Worm (Caenorhabditis elegans): Measurements from ENCODE around the gene bbs-8.

The bbs-8 gene

ce11 chrV:6801850-6802249 lies 37.0 kb upstream of the bbs-8 start, which contains the start of gene dmsr-10:
dmsr-10 (minus strand) TSS chrV:6801950.
- no peak for TF ChIP-seq efl-1 (optimal IDR thresholded peaks at IDR 0.05)
- TF ChIP-seq efl-1 (GFP tag; optimal IDR thresholded peaks at IDR 0.05 in 1 of 2): peak in 1 of 2 experiments; percentile 71
- no peak for TF ChIP-seq nhr-85 (tag)
- TF ChIP-seq efl-3 (GFP tag; optimal IDR thresholded peaks at IDR 0.05): no peak
- TF ChIP-seq nhr-237 (tag; optimal IDR thresholded peaks at IDR 0.05): no peak

- TF ChIP-seq aly-2 (tag; optimal IDR thresholded peaks at IDR 0.05): no peak
- peak; percentile 30 for TF ChIP-seq fkh-8 (tag; optimal IDR thresholded peaks at IDR 0.05)
- TF ChIP-seq egl-27 (tag; optimal IDR thresholded peaks at IDR 0.05): no peak
Observed at ce11 chrV:6799564-6799963, 34.7 kb upstream of the bbs-8 start, which contains the start of gene dmsr-9. dmsr-9 (minus strand) TSS chrV:6799664.

- TF ChIP-seq dsc-1 (tag; optimal IDR thresholded peaks at IDR 0.05) (peak; percentile 8), ceh-82 (tag; optimal IDR thresholded peaks at IDR 0.05) (peak in 2 of 3 experiments; percentile 3 to 33), snpc-4 (tag; optimal IDR thresholded peaks at IDR 0.05) (peak; percentile 10), lin-39 (tag; optimal IDR thresholded peaks at IDR 0.05) (no peak), unc-86 (tag; optimal IDR thresholded peaks at IDR 0.05) (peak; percentile 12), xbp-1 (tag; optimal IDR thresholded peaks at IDR 0.05) (peak; percentile 6), nhr-20 (tag; optimal IDR thresholded peaks at IDR 0.05) (peak; percentile 22), mef-2 (tag; optimal IDR thresholded peaks at IDR 0.05) (no peak), ztf-4 (tag; optimal IDR thresholded peaks at IDR 0.05) (no peak), mep-1 (tag; optimal IDR thresholded peaks at IDR 0.05) (peak; percentile 68), elt-2 (tag; optimal IDR thresholded peaks at IDR 0.05) (no peak), lin-35 (GFP tag; optimal IDR thresholded peaks at IDR 0.05) (peak in 1 of 2 experiments; percentile 12), rnt-1 (tag; optimal IDR thresholded peaks at IDR 0.05) (peak; percentile 34), mdl-1 (tag; optimal IDR thresholded peaks at IDR 0.05) (peak in 1 of 2 experiments; percentile 18), dpl-1 (GFP tag; optimal IDR thresholded peaks at IDR 0.05) (peak in 1 of 3 experiments; percentile 4), nhr-85 (tag) (peak; percentile 16), hpl-2 (GFP tag; optimal IDR thresholded peaks at IDR 0.05) (no peak), nhr-47 (tag; optimal IDR thresholded peaks at IDR 0.05) (peak; percentile 6), snu-23 (GFP tag; optimal IDR thresholded peaks at IDR 0.05) (peak; percentile 55), Y116A8C.19 (tag; optimal IDR thresholded peaks at IDR 0.05; ENCODE audit: borderline replicate concordance) (no peak), pqm-1 (tag; optimal IDR thresholded peaks at IDR 0.05) (no peak), lir-3 (tag; optimal IDR thresholded peaks at IDR 0.05; ENCODE audit: poor library complexity) (no peak), vab-15 (tag; optimal IDR thresholded peaks at IDR 0.05) (no peak), fkh-8 (tag; optimal IDR thresholded peaks at IDR 0.05) (no peak), lin-14 (GFP tag; optimal IDR thresholded peaks at IDR 0.05) (peak; percentile 91), ztf-11 (tag; optimal IDR thresholded peaks at IDR 0.05) (no peak), nhr-71 (tag; optimal IDR thresholded peaks at IDR 0.05) (peak; percentile 20), swsn-7 (tag; optimal IDR thresholded peaks at IDR 0.05) (peak; percentile 8), egl-27 (tag; optimal IDR thresholded peaks at IDR 0.05) (no peak), lsy-2 (tag; optimal IDR thresholded peaks at IDR 0.05) (peak; percentile 3 to 13), efl-1 (optimal IDR thresholded peaks at IDR 0.05) (peak; percentile 26 to 31), efl-1 (GFP tag; optimal IDR thresholded peaks at IDR 0.05 in 1 of 2) (peak; percentile 7 to 93), blmp-1 (tag; optimal IDR thresholded peaks at IDR 0.05) (peak; percentile 57)
Observed at ce11 chrV:6796894-6797293, 32.0 kb upstream of the bbs-8 start.

ce11 chrV:6796264-6796663 lies 31.4 kb upstream of the bbs-8 start:
- TF ChIP-seq blmp-1 (tag; optimal IDR thresholded peaks at IDR 0.05) (peak; percentile 10), snu-23 (GFP tag; optimal IDR thresholded peaks at IDR 0.05) (peak; percentile 1), irx-1 (tag; optimal IDR thresholded peaks at IDR 0.05) (no peak), zag-1 (tag; optimal IDR thresholded peaks at IDR 0.05) (no peak), rnt-1 (tag; optimal IDR thresholded peaks at IDR 0.05) (peak; percentile 2), nhr-85 (tag) (peak; percentile 84), xbp-1 (tag; optimal IDR thresholded peaks at IDR 0.05) (peak; percentile 13), nhr-84 (tag; optimal IDR thresholded peaks at IDR 0.05) (no peak), mdl-1 (tag; optimal IDR thresholded peaks at IDR 0.05) (no peak), nhr-28 (tag; optimal IDR thresholded peaks at IDR 0.05) (no peak), nhr-20 (tag; optimal IDR thresholded peaks at IDR 0.05) (peak; percentile 32), unc-98 (GFP tag; IDR thresholded peaks at IDR 0.05) (no peak), ceh-82 (tag; optimal IDR thresholded peaks at IDR 0.05) (no peak), ets-5 (GFP tag; IDR thresholded peaks at IDR 0.05) (no peak), jun-1 (tag; optimal IDR thresholded peaks at IDR 0.05) (no peak), snpc-4 (tag; optimal IDR thresholded peaks at IDR 0.05) (no peak), C34B4.2 (tag; optimal IDR thresholded peaks at IDR 0.05) (no peak), mef-2 (tag; optimal IDR thresholded peaks at IDR 0.05) (no peak), C04F5.9 (tag; optimal IDR thresholded peaks at IDR 0.05) (no peak), elt-2 (tag; optimal IDR thresholded peaks at IDR 0.05) (no peak), nhr-76 (tag; optimal IDR thresholded peaks at IDR 0.05) (no peak)
